Worm (Caenorhabditis elegans) whole organism, young adult: Measurements from ENCODE around the gene lips-8.
A peak's percentile ranks its signal among the peaks of the same experiment; 100 is the strongest.

Experiments used
- C06A6.2 ChIP-seq: fragments of 200-800 bp; sonication (Bioruptor generic); conservative IDR thresholded peaks from 2 replicates; pipeline ENCODE4 v1.3.6; 2022; ENCODE audit warnings: missing genetic modification characterization, missing compliant biosample characterization
- C17E4.6 ChIP-seq: fragments of 200-800 bp; sonication (Bioruptor generic); IDR thresholded peaks from 2 replicates; pipeline ENCODE4 v1.3.6; 2022; ENCODE audit warnings: missing genetic modification reagents, missing genetic modification characterization, missing compliant biosample characterization
- F57A8.1 ChIP-seq: fragments of 200-800 bp; sonication (Bioruptor generic); optimal IDR thresholded peaks from 2 replicates; lab custom pipeline; 2018; ENCODE audit warnings: mild to moderate bottlenecking, missing genetic modification characterization, moderate library complexity, missing compliant biosample characterization
- cebp-1 ChIP-seq, 2 experiments: fragments of 200-800 bp in 1 of 2; sonication (Bioruptor generic) in 1 of 2; sonication (generic microtip) in 1 of 2; IDR thresholded peaks in 1 of 2; optimal IDR thresholded peaks in 1 of 2; 2 replicates each; pipeline versions ENCODE4 v1.3.6 to Lab custom; 2017 to 2022; ENCODE audit warnings: missing compliant biosample characterization in 2 of 2, missing genetic modification characterization in 2 of 2, mild to moderate bottlenecking in 1 of 2, missing genetic modification reagents in 1 of 2, moderate library complexity in 1 of 2
- ceh-27 ChIP-seq: fragments of 200-800 bp; sonication (Bioruptor generic); optimal IDR thresholded peaks from 2 replicates; lab custom pipeline; 2018; ENCODE audit warnings: mild to moderate bottlenecking, missing genetic modification characterization, moderate library complexity, missing compliant biosample characterization
- hsf-1 ChIP-seq: fragments of 200-800 bp; sonication (Bioruptor generic); IDR thresholded peaks from 2 replicates; pipeline ENCODE4 v1.3.6; 2022; ENCODE audit warnings: missing genetic modification reagents, missing genetic modification characterization, missing compliant biosample characterization
- lin-26 ChIP-seq: fragments of 200-800 bp; sonication (Bioruptor generic); IDR thresholded peaks from 2 replicates; pipeline ENCODE4 v1.3.6; 2022; ENCODE audit warnings: missing genetic modification reagents, missing genetic modification characterization, missing compliant biosample characterization
- lin-40 ChIP-seq: sonication (generic microtip); optimal IDR thresholded peaks from 2 replicates; lab custom pipeline; 2016; ENCODE audit warnings: missing genetic modification characterization, mild to moderate bottlenecking, missing compliant biosample characterization, missing genotype, missing genetic modification reagents
- nfya-2 ChIP-seq: fragments of 200-800 bp; sonication (Bioruptor generic); IDR thresholded peaks from 2 replicates; pipeline ENCODE4 v1.3.6; 2022; ENCODE audit warnings: missing genetic modification reagents, missing genetic modification characterization, missing compliant biosample characterization
- nhr-120 ChIP-seq: fragments of 200-800 bp; sonication (Bioruptor generic); IDR thresholded peaks from 2 replicates; pipeline ENCODE4 v1.3.6; 2022; ENCODE audit warnings: missing genetic modification characterization, missing compliant biosample characterization
- rcor-1 ChIP-seq: fragments of 200-800 bp; sonication (Bioruptor generic); IDR thresholded peaks from 2 replicates; pipeline ENCODE4 v1.3.6; 2022; ENCODE audit warnings: missing genetic modification reagents, missing genetic modification characterization, missing compliant biosample characterization
- rpc-1 ChIP-seq, 2 experiments: fragments of 150-350 bp in 1 of 2; sonication (generic microtip) in 1 of 2; optimal IDR thresholded peaks; 2 replicates each; lab custom pipeline; 2014 to 2018; ENCODE audit warnings: missing biosample characterization in 1 of 2, missing genetic modification characterization in 1 of 2, missing genetic modification reagents in 1 of 2, missing genotype in 1 of 2
- sdz-38 ChIP-seq: sonication (generic microtip); optimal IDR thresholded peaks from 2 replicates; lab custom pipeline; 2016; ENCODE audit warnings: missing genotype, missing genetic modification characterization, missing compliant biosample characterization

lips-8 gene

DNA sequence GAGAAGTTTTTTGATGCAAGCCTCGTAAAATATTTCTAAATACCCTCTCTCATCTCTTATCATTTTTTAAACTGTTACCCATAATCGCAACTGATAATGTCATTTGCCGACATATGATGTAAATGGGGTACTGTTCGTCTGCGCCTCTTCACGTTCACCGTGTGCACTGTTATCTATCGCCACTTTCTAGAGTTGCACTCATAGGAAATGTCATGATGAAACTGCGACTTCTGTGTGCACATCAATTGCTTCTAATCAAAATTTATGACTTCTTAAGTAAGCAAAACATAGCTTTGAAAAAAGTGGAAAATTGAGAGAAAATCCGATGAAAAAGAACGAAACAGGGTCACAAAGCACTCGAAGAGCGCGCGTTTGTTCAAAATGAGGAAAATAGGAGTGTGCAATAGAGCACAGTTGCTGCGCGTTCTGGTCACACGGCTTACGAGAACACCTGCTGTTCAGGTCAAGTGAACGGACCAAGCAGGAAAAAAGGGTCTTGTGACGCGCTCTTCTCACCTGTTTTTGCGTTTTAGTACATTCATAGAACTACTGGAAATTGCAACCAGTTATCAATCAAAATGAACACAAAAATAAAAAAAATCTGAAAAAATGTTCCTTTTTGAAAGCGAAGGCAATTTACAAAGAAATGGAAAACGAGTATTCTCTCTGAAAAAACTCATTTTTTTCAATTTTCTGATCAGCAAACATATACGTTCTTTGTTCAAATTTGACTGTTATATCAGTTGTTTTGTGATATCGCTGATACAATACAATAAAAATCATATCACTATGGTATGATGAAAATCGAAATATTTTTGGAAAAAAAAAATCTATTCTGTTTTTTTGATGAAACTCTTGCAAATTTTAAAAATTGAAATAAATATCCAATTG lies 48.4 kb downstream of the lips-8 start (continued):
- TF ChIP-seq ceh-27 (GFP tag; lab: Kevin White, UChicago) (peak; percentile 36), cebp-1 (GFP tag; IDR thresholded peaks at IDR 0.05; lab: Robert Waterston, UW) (no peak), cebp-1 (tag; optimal IDR thresholded peaks at IDR 0.05; lab: Kevin White, UChicago) (peak; percentile 59)

DNA sequence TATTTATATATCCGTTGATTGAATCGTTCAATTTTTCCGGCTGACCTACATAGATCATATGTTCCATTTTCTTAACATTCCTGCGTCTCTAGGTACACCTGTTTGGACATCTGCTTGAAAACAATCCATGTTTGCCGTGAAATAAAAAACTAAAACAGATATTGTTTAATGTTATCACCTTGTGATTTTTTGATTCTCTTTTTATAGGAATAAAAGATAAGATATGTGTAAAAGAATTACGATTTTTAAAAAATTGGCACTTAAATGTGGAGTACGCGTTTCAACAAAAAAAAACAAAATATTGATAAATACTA lies 49.0 kb downstream of the lips-8 start:
- no peak for TF ChIP-seq hsf-1 (GFP tag; lab: Robert Waterston, UW)
- TF ChIP-seq sdz-38 (tag; lab: Kevin White, UChicago) = no peak
- no peak for TF ChIP-seq nhr-120 (GFP tag; lab: Robert Waterston, UW)
- TF ChIP-seq nfya-2 = no peak
- no peak for TF ChIP-seq lin-26 (GFP tag; lab: Robert Waterston, UW)
- TF ChIP-seq C06A6.2 = no peak
- TF ChIP-seq ceh-27 (GFP tag; lab: Kevin White, UChicago) = no peak
- no peak for TF ChIP-seq rpc-1 (optimal IDR thresholded peaks at IDR 0.05; lab: Kevin White, UChicago)
- TF ChIP-seq rpc-1 (tag; optimal IDR thresholded peaks at IDR 0.05; lab: Kevin White, UChicago) = no peak
- TF ChIP-seq rcor-1 (GFP tag; lab: Robert Waterston, UW) = no peak
- no peak for TF ChIP-seq lin-40 (tag; lab: Kevin White, UChicago)
- no peak for TF ChIP-seq F57A8.1 (GFP tag; lab: Kevin White, UChicago)
- no peak for TF ChIP-seq C17E4.6 (GFP tag; lab: Robert Waterston, UW)
